Worm (Caenorhabditis elegans) whole organism, L2 larva: ENCODE results near the gene F44E5.1.

Experiments used
- ZK546.5 ChIP-seq: sonication (generic microtip); optimal IDR thresholded peaks from 2 replicates; lab custom pipeline; 2017; ENCODE audit warnings: missing biosample characterization, missing genetic modification characterization
- alr-1 ChIP-seq: fragments of 150-350 bp; optimal IDR thresholded peaks from 2 replicates; lab custom pipeline; 2014; ENCODE audit warnings: missing biosample characterization, missing genetic modification characterization
- ama-1 ChIP-seq: fragments of 150-350 bp; optimal IDR thresholded peaks from 2 replicates; lab custom pipeline; 2018; ENCODE audit warnings: inconsistent platforms
- fos-1 ChIP-seq: fragments of 150-350 bp; optimal IDR thresholded peaks from 2 replicates; lab custom pipeline; 2014; ENCODE audit warnings: missing biosample characterization, missing genetic modification characterization
- nhr-11 ChIP-seq: fragments of 150-350 bp; optimal IDR thresholded peaks from 2 replicates; lab custom pipeline; 2014; ENCODE audit warnings: missing biosample characterization, missing genetic modification characterization
- nhr-12 ChIP-seq: fragments of 150-350 bp; optimal IDR thresholded peaks from 2 replicates; lab custom pipeline; 2014; ENCODE audit warnings: missing biosample characterization, missing genetic modification characterization
- nhr-23 ChIP-seq: fragments of 150-350 bp; optimal IDR thresholded peaks from 2 replicates; lab custom pipeline; 2014; ENCODE audit warnings: missing biosample characterization, missing genetic modification reagents, missing genetic modification characterization
- unc-39 ChIP-seq: fragments of 150-350 bp; optimal IDR thresholded peaks from 2 replicates; lab custom pipeline; 2014; ENCODE audit warnings: missing biosample characterization, missing genetic modification characterization
- ztf-11 ChIP-seq: sonication (generic microtip); optimal IDR thresholded peaks from 2 replicates; lab custom pipeline; 2017; ENCODE audit warnings: missing biosample characterization, missing genetic modification characterization

DNA sequence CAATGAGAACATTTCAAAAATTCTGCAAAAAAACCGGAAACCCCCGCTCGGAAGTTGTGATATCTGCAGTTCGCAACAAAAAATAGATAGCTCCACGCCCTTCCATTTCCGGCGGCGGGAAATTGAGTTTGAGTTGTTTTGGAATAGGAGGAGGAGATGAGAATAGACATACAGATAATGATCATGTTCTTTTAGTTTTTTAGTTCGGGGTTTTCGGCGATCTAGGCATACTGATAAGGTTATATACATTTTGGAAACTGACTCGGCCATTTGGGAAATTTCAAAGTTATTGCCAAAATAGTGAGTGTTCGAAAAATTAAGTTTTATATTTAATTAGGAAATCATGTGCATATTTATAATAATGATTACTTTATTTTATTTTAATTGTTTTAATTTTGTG, 40.5 kb downstream of the F44E5.1 start:
- TF ChIP-seq fos-1 (tag; lab: Kevin White, UChicago) (no peak), nhr-12 (tag; lab: Kevin White, UChicago) (no peak), unc-39 (tag; lab: Kevin White, UChicago) (no peak), ZK546.5 (no peak), nhr-11 (tag; lab: Kevin White, UChicago) (no peak), ztf-11 (tag; lab: Kevin White, UChicago) (no peak), ama-1 (lab: Kevin White, UChicago) (no peak), nhr-23 (tag; lab: Kevin White, UChicago) (no peak), alr-1 (tag; lab: Kevin White, UChicago) (no peak)
